Fruit fly (Drosophila melanogaster): ENCODE measurements around the gene CG46383.

DNA sequence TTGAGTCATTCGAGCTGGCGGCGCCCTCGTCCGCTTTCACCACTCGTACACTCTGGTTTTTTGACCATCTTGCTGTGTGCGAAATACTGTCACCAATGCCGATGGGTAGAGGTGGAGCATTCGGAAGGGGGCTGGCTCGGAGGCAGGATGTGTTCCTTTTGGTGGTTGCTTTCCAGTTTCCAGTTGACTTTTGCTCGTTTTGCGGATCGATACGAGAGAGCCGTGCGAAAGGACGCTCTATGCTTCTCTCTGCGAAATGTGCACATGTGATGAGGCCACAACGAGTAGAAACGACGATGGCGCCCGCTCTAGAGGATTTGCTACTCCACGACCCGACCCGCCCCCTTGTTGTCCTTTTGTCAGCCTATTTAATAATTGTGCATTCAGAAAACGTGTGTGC lies 13.0 kb downstream of the CG46383 start:
- TF ChIP-seq insv (optimal IDR thresholded peaks at IDR 0.05): no peak
- TF ChIP-seq ttk (optimal IDR thresholded peaks at IDR 0.05): no peak
- TF ChIP-seq h (optimal IDR thresholded peaks at IDR 0.05): no peak

Measured in Kc167 (cell line).